Worm (Caenorhabditis elegans) whole organism, L4 larva: ENCODE data around the gene R02F11.11.

Experiments
- D1046.2 ChIP-seq: fragments of 200-800 bp; sonication (Bioruptor generic); IDR thresholded peaks from 2 replicates; pipeline ENCODE4 v1.3.6; 2022; ENCODE audit warnings: missing genetic modification characterization, missing compliant biosample characterization
- F37D6.2 ChIP-seq: sonication (generic microtip); optimal IDR thresholded peaks from 2 replicates; lab custom pipeline; 2016; ENCODE audit warnings: mild to moderate bottlenecking, missing genetic modification characterization, missing compliant biosample characterization
- T26A8.4 ChIP-seq: fragments of 200-800 bp; sonication (Bioruptor generic); IDR thresholded peaks from 2 replicates; pipeline ENCODE4 v1.3.6; 2022; ENCODE audit warnings: missing genetic modification characterization, missing compliant biosample characterization
- Y48G9A.11 ChIP-seq: fragments of 200-800 bp; sonication (Bioruptor generic); IDR thresholded peaks from 2 replicates; pipeline ENCODE4 v1.3.6; 2022; ENCODE audit warnings: missing genetic modification reagents, missing genetic modification characterization, missing compliant biosample characterization
- Y75B8A.6 ChIP-seq: fragments of 200-800 bp; sonication (Bioruptor generic); IDR thresholded peaks from 2 replicates; pipeline ENCODE4 v1.3.6; 2022; ENCODE audit warnings: missing genetic modification reagents, missing genetic modification characterization, missing compliant biosample characterization
- ZK337.2 ChIP-seq: fragments of 200-800 bp; sonication (Bioruptor generic); IDR thresholded peaks from 2 replicates; pipeline ENCODE4 v1.3.6; 2022; ENCODE audit warnings: missing genetic modification reagents, missing genetic modification characterization, missing compliant biosample characterization
- aha-1 ChIP-seq: fragments of 150-350 bp; peaks from one replicate; lab custom pipeline; 2014; ENCODE audit warnings: missing biosample characterization, missing genetic modification characterization
- ama-1 ChIP-seq: fragments of 150-350 bp; optimal IDR thresholded peaks from 2 replicates; lab custom pipeline; 2014; ENCODE audit warnings: inconsistent platforms, mixed read lengths
- cey-2 ChIP-seq: sonication (generic microtip); optimal IDR thresholded peaks from 3 replicates; lab custom pipeline; 2017; ENCODE audit warnings: missing genetic modification characterization, mild to moderate bottlenecking, missing compliant biosample characterization, antibody characterized with exemption, borderline replicate concordance; ENCODE audit not compliant: insufficient read depth
- ctbp-1 ChIP-seq: fragments of 200-800 bp; sonication (Bioruptor generic); IDR thresholded peaks from 2 replicates; pipeline ENCODE4 v1.3.6; 2022; ENCODE audit warnings: missing genetic modification reagents, missing genetic modification characterization, missing compliant biosample characterization
- daf-19 ChIP-seq: fragments of 200-800 bp; sonication (Bioruptor generic); conservative IDR thresholded peaks from 2 replicates; pipeline ENCODE4 v1.3.6; 2022; ENCODE audit warnings: missing genetic modification characterization, missing compliant biosample characterization
- dmd-6 ChIP-seq: fragments of 200-800 bp; sonication (Bioruptor generic); IDR thresholded peaks from 2 replicates; pipeline ENCODE4 v1.3.6; 2022; ENCODE audit warnings: missing genetic modification reagents, missing genetic modification characterization, missing compliant biosample characterization
- dpl-1 ChIP-seq: fragments of 150-350 bp; optimal IDR thresholded peaks from 2 replicates; lab custom pipeline; 2014; ENCODE audit warnings: missing biosample characterization, missing genetic modification reagents, missing genetic modification characterization
- duxl-1 ChIP-seq: sonication (generic microtip); optimal IDR thresholded peaks from 2 replicates; lab custom pipeline; 2016; ENCODE audit warnings: mild to moderate bottlenecking, missing genetic modification characterization, moderate library complexity, missing compliant biosample characterization; ENCODE audit not compliant: poor library complexity
- dve-1 ChIP-seq: sonication (generic microtip); optimal IDR thresholded peaks from 2 replicates; lab custom pipeline; 2017; ENCODE audit warnings: antibody characterized with exemption, mild to moderate bottlenecking, missing genetic modification characterization, missing compliant biosample characterization; ENCODE audit not compliant: insufficient read depth
- fos-1 ChIP-seq: fragments of 150-350 bp; optimal IDR thresholded peaks from 2 replicates; lab custom pipeline; 2014; ENCODE audit warnings: missing biosample characterization, missing genetic modification characterization
- gei-8 ChIP-seq: fragments of 200-800 bp; sonication (Bioruptor generic); optimal IDR thresholded peaks from 2 replicates; lab custom pipeline; 2018; ENCODE audit warnings: mild to moderate bottlenecking, missing genetic modification characterization, missing compliant biosample characterization
- hlh-30 ChIP-seq: sonication (generic microtip); optimal IDR thresholded peaks from 2 replicates; lab custom pipeline; 2017; ENCODE audit warnings: antibody characterized with exemption, mild to moderate bottlenecking, missing genetic modification characterization, missing compliant biosample characterization; ENCODE audit not compliant: insufficient read depth
- jun-1 ChIP-seq: fragments of 150-350 bp; optimal IDR thresholded peaks from 2 replicates; lab custom pipeline; 2014; ENCODE audit warnings: missing biosample characterization, missing genetic modification reagents, missing genetic modification characterization
- lin-1 ChIP-seq: fragments of 200-800 bp; sonication (Bioruptor generic); IDR thresholded peaks from 2 replicates; pipeline ENCODE4 v1.3.6; 2022; ENCODE audit warnings: missing genetic modification reagents, missing genetic modification characterization, missing compliant biosample characterization
- lin-38 ChIP-seq: fragments of 200-800 bp; sonication (Bioruptor generic); IDR thresholded peaks from 2 replicates; pipeline ENCODE4 v1.3.6; 2022; ENCODE audit warnings: missing genetic modification reagents, missing genetic modification characterization, missing compliant biosample characterization
- lin-39 ChIP-seq: fragments of 150-350 bp; optimal IDR thresholded peaks from 2 replicates; lab custom pipeline; 2014; ENCODE audit warnings: missing biosample characterization, missing genetic modification reagents, missing genetic modification characterization
- lir-3 ChIP-seq: sonication (generic microtip); optimal IDR thresholded peaks from 2 replicates; lab custom pipeline; 2016; ENCODE audit warnings: mild to moderate bottlenecking, missing genetic modification characterization, missing compliant biosample characterization
- madf-5 ChIP-seq, 2 experiments: fragments of 200-800 bp; sonication (Bioruptor generic); IDR thresholded peaks; 2 replicates each; pipeline ENCODE4 v1.3.6; 2022; ENCODE audit warnings: missing compliant biosample characterization in 2 of 2, missing genetic modification characterization in 2 of 2
- mes-2 ChIP-seq: sonication (generic microtip); optimal IDR thresholded peaks from 2 replicates; lab custom pipeline; 2016; ENCODE audit warnings: missing genotype, mild to moderate bottlenecking, missing genetic modification characterization, missing compliant biosample characterization; ENCODE audit not compliant: poor library complexity, severe bottlenecking
- mxl-3 ChIP-seq: fragments of 200-800 bp; sonication (Bioruptor generic); optimal IDR thresholded peaks from 2 replicates; lab custom pipeline; 2018; ENCODE audit warnings: mild to moderate bottlenecking, missing genetic modification characterization, missing compliant biosample characterization
- nhr-102 ChIP-seq: sonication (generic microtip); optimal IDR thresholded peaks from 2 replicates; lab custom pipeline; 2016; ENCODE audit warnings: mild to moderate bottlenecking, missing genetic modification characterization, moderate library complexity, missing compliant biosample characterization
- nhr-11 ChIP-seq: fragments of 150-350 bp; optimal IDR thresholded peaks from 2 replicates; lab custom pipeline; 2014; ENCODE audit warnings: missing biosample characterization, missing genetic modification characterization
- nhr-237 ChIP-seq: sonication (generic microtip); optimal IDR thresholded peaks from 2 replicates; lab custom pipeline; 2017; ENCODE audit warnings: missing biosample characterization, missing genetic modification characterization
- nhr-76 ChIP-seq: fragments of 150-350 bp; optimal IDR thresholded peaks from 2 replicates; lab custom pipeline; 2014; ENCODE audit warnings: missing biosample characterization, missing genetic modification characterization
- pha-4 ChIP-seq, 2 experiments: fragments of 150-350 bp in 1 of 2; fragments of 200-800 bp in 1 of 2; sonication (Bioruptor generic) in 1 of 2; IDR thresholded peaks in 1 of 2; optimal IDR thresholded peaks in 1 of 2; 2 replicates each; pipeline versions ENCODE4 v1.3.6 to Lab custom; 2014 to 2022; ENCODE audit warnings: missing genetic modification characterization in 2 of 2, missing genetic modification reagents in 2 of 2, missing biosample characterization in 1 of 2, missing compliant biosample characterization in 1 of 2
- php-3 ChIP-seq: fragments of 200-800 bp; sonication (Bioruptor generic); IDR thresholded peaks from 2 replicates; pipeline ENCODE4 v1.3.6; 2022; ENCODE audit warnings: missing genetic modification reagents, missing genetic modification characterization, missing compliant biosample characterization
- pqm-1 ChIP-seq: sonication (generic microtip); optimal IDR thresholded peaks from 2 replicates; lab custom pipeline; 2017; ENCODE audit warnings: missing biosample characterization, missing genetic modification characterization
- saeg-2 ChIP-seq: fragments of 200-800 bp; sonication (Bioruptor generic); IDR thresholded peaks from 2 replicates; pipeline ENCODE4 v1.3.6; 2022; ENCODE audit warnings: missing genetic modification reagents, missing genetic modification characterization, missing compliant biosample characterization
- set-16 ChIP-seq: fragments of 200-800 bp; sonication (Bioruptor generic); IDR thresholded peaks from 2 replicates; pipeline ENCODE4 v1.3.6; 2022; ENCODE audit warnings: missing genetic modification reagents, missing genetic modification characterization, missing compliant biosample characterization
- snpc-1.2 ChIP-seq: fragments of 200-800 bp; sonication (Bioruptor generic); IDR thresholded peaks from 2 replicates; pipeline ENCODE4 v1.3.6; 2022; ENCODE audit warnings: missing genetic modification reagents, missing genetic modification characterization, missing compliant biosample characterization
- snpc-4 ChIP-seq: fragments of 150-350 bp; optimal IDR thresholded peaks from 2 replicates; lab custom pipeline; 2014; ENCODE audit warnings: missing biosample characterization, missing genetic modification characterization
- tra-1 ChIP-seq: fragments of 200-800 bp; sonication (Bioruptor generic); IDR thresholded peaks from 2 replicates; pipeline ENCODE4 v1.3.6; 2022; ENCODE audit warnings: missing genetic modification reagents, missing genetic modification characterization, missing compliant biosample characterization
- unc-130 ChIP-seq: sonication (generic microtip); optimal IDR thresholded peaks from 2 replicates; lab custom pipeline; 2016; ENCODE audit warnings: missing genetic modification reagents, missing genetic modification characterization, missing compliant biosample characterization
- unc-39 ChIP-seq: sonication (generic microtip); optimal IDR thresholded peaks from 2 replicates; lab custom pipeline; 2017; ENCODE audit warnings: missing biosample characterization, missing genetic modification characterization
- zip-11 ChIP-seq: fragments of 200-800 bp; sonication (Bioruptor generic); IDR thresholded peaks from 2 replicates; pipeline ENCODE4 v1.3.6; 2022; ENCODE audit warnings: missing genetic modification characterization, missing compliant biosample characterization
- ztf-7 ChIP-seq: fragments of 150-350 bp; optimal IDR thresholded peaks from 2 replicates; lab custom pipeline; 2014; ENCODE audit warnings: missing biosample characterization, missing genetic modification characterization

R02F11.11 gene

ce11 chrV:4823683-4824391, 32.2 kb downstream of the R02F11.11 start (continued):
- TF ChIP-seq dpl-1 (GFP tag; lab: Kevin White, UChicago) = peak; percentile 3
- peak; percentile 10 for TF ChIP-seq lir-3 (tag; lab: Kevin White, UChicago)
- no peak for TF ChIP-seq fos-1
- no peak for TF ChIP-seq jun-1
- TF ChIP-seq dmd-6 (GFP tag; lab: Robert Waterston, UW) = peak; percentile 8; the same call in 1 of the 2 replicates
- TF ChIP-seq mxl-3 (GFP tag; lab: Kevin White, UChicago) = peak; percentile 18
- 0 out of 2 replicates have a peak, but pooled peaks have one; percentile 50 for TF ChIP-seq Y75B8A.6 (GFP tag; lab: Robert Waterston, UW)
- TF ChIP-seq D1046.2 (GFP tag; lab: Robert Waterston, UW) = no peak
- TF ChIP-seq ama-1 (lab: Kevin White, UChicago) = peak; percentile 54
- peak; percentile 30; the same call in 1 of the 2 replicates for TF ChIP-seq daf-19 (GFP tag; lab: Robert Waterston, UW)
- TF ChIP-seq ztf-7 (tag; lab: Kevin White, UChicago) = no peak
- TF ChIP-seq snpc-4 = no peak
- TF ChIP-seq lin-1 = peak; percentile 30; the same call in 1 of the 2 replicates
- TF ChIP-seq pqm-1 (tag; lab: Kevin White, UChicago) = no peak
- TF ChIP-seq unc-130 (GFP tag; lab: Kevin White, UChicago) = no peak
- TF ChIP-seq nhr-11 (tag; lab: Kevin White, UChicago) = no peak
- 0 out of 2 replicates have a peak, but pooled peaks have one; percentile 6 for TF ChIP-seq zip-11 (GFP tag; lab: Robert Waterston, UW)
- TF ChIP-seq ctbp-1 (GFP tag; lab: Robert Waterston, UW) = peak; percentile 47
- no peak; the same call in 1 of the 2 replicates for TF ChIP-seq tra-1 (GFP tag; lab: Robert Waterston, UW)
- TF ChIP-seq dve-1 = peak; percentile 60
- TF ChIP-seq set-16 (GFP tag; lab: Robert Waterston, UW) = no peak
- no peak for TF ChIP-seq php-3 (GFP tag; lab: Robert Waterston, UW)
- TF ChIP-seq mes-2 (tag; lab: Kevin White, UChicago) = peak; percentile 9
- TF ChIP-seq aha-1 (tag; lab: Kevin White, UChicago) = peak; percentile 4
- no peak for TF ChIP-seq nhr-76 (tag; lab: Kevin White, UChicago)
- peak; percentile 60; the same call in 1 of the 2 replicates for TF ChIP-seq T26A8.4
- no peak for TF ChIP-seq F37D6.2 (tag; lab: Kevin White, UChicago)
- 0 out of 2 replicates have a peak, but pooled peaks have one; percentile 58 for TF ChIP-seq ZK337.2
- 0 out of 2 replicates have a peak, but pooled peaks have one; percentile 27 for TF ChIP-seq saeg-2 (GFP tag; lab: Robert Waterston, UW)
- TF ChIP-seq hlh-30 (tag; lab: Kevin White, UChicago) = peak; percentile 34
- no peak for TF ChIP-seq lin-39 (tag; lab: Kevin White, UChicago)
- TF ChIP-seq lin-38 (GFP tag; lab: Robert Waterston, UW) = peak; percentile 55
- peak; percentile 20; the same call in 1 of the 2 replicates for TF ChIP-seq snpc-1.2 (GFP tag; lab: Robert Waterston, UW)
- TF ChIP-seq pha-4 (GFP tag; IDR thresholded peaks at IDR 0.05; lab: Robert Waterston, UW) = peak; percentile 51; the same call in 1 of the 2 replicates
- peak; percentile 8 for TF ChIP-seq pha-4 (tag; optimal IDR thresholded peaks at IDR 0.05; lab: Kevin White, UChicago)
- peak in 1 of 2 experiments; percentile 17; a peak in 1 of 4 replicates for TF ChIP-seq madf-5 (GFP tag; IDR thresholded peaks at IDR 0.05; lab: Robert Waterston, UW)
- no peak for TF ChIP-seq nhr-237 (tag; lab: Kevin White, UChicago)
- TF ChIP-seq Y48G9A.11 = 0 out of 2 replicates have a peak, but pooled peaks have one; percentile 24
- TF ChIP-seq unc-39 (tag; lab: Kevin White, UChicago) = no peak
- TF ChIP-seq cey-2 (tag; lab: Kevin White, UChicago) = no peak
- peak; percentile 48 for TF ChIP-seq duxl-1 (tag; lab: Kevin White, UChicago)
- peak; percentile 54 for TF ChIP-seq gei-8 (GFP tag; lab: Kevin White, UChicago)
- TF ChIP-seq nhr-102 = peak; percentile 69
